Worm (Caenorhabditis elegans): ENCODE measurements around the gene tmem-138.

- no peak; the same call in 1 of the 2 replicates for TF ChIP-seq ztf-23 (GFP tag; IDR thresholded peaks at IDR 0.05)
- no peak for TF ChIP-seq ref-1 (GFP tag; conservative IDR thresholded peaks at IDR 0.05)
- no peak for TF ChIP-seq ztf-29 (GFP tag; IDR thresholded peaks at IDR 0.05)
Measured at ce11 chrII:8185016-8185493, 27.9 kb downstream of the tmem-138 start, which contains the start of the genes mig-5 and cct-1.
